Worm (Caenorhabditis elegans) whole organism, L2 larva: ENCODE results near the gene prdx-6.

Source experiments
- F13H6.1 ChIP-seq: sonication (generic microtip); optimal IDR thresholded peaks from 2 replicates; lab custom pipeline; 2016; ENCODE audit warnings: missing genetic modification characterization, missing compliant biosample characterization
- ZK546.5 ChIP-seq: sonication (generic microtip); optimal IDR thresholded peaks from 2 replicates; lab custom pipeline; 2017; ENCODE audit warnings: missing biosample characterization, missing genetic modification characterization
- aly-2 ChIP-seq: fragments of 150-350 bp; optimal IDR thresholded peaks from 2 replicates; lab custom pipeline; 2014; ENCODE audit warnings: missing biosample characterization, missing genetic modification characterization
- ama-1 ChIP-seq: fragments of 150-350 bp; optimal IDR thresholded peaks from 2 replicates; lab custom pipeline; 2018; ENCODE audit warnings: inconsistent platforms
- ceh-16 ChIP-seq: fragments of 150-350 bp; optimal IDR thresholded peaks from 2 replicates; lab custom pipeline; 2014; ENCODE audit warnings: missing biosample characterization, missing genetic modification characterization
- egl-27 ChIP-seq: sonication (generic microtip); optimal IDR thresholded peaks from 3 replicates; lab custom pipeline; 2017; ENCODE audit warnings: missing biosample characterization, missing genetic modification reagents, missing genetic modification characterization
- elt-1 ChIP-seq: fragments of 150-350 bp; optimal IDR thresholded peaks from 2 replicates; lab custom pipeline; 2014; ENCODE audit warnings: missing biosample characterization, missing genetic modification characterization
- snpc-4 ChIP-seq: fragments of 150-350 bp; optimal IDR thresholded peaks from 2 replicates; lab custom pipeline; 2014; ENCODE audit warnings: missing biosample characterization, missing genetic modification characterization
- unc-62 ChIP-seq: fragments of 150-350 bp; optimal IDR thresholded peaks from 2 replicates; lab custom pipeline; 2014; ENCODE audit warnings: missing biosample characterization, missing genetic modification reagents, missing genetic modification characterization
- ztf-11 ChIP-seq: sonication (generic microtip); optimal IDR thresholded peaks from 2 replicates; lab custom pipeline; 2017; ENCODE audit warnings: missing biosample characterization, missing genetic modification characterization

- TF ChIP-seq unc-62: no peak
- TF ChIP-seq elt-1 (tag; lab: Kevin White, UChicago): no peak
- no peak for TF ChIP-seq aly-2 (tag; lab: Kevin White, UChicago)
- TF ChIP-seq ztf-11 (tag; lab: Kevin White, UChicago): no peak
- TF ChIP-seq ama-1 (lab: Kevin White, UChicago): no peak
- TF ChIP-seq egl-27: no peak
- no peak for TF ChIP-seq F13H6.1 (tag; lab: Kevin White, UChicago)
- TF ChIP-seq snpc-4 (tag; lab: Kevin White, UChicago): no peak
- no peak for TF ChIP-seq ZK546.5 (tag; lab: Kevin White, UChicago)
- no peak for TF ChIP-seq ceh-16
Measured at ce11 chrIV:179700-180099, 38.7 kb upstream of the prdx-6 start.
